Fruit fly (Drosophila melanogaster) Kc167 (cell line): ENCODE results near the gene Hcs.

Source experiments
- Sin3A ChIP-seq: fragments of >200 bp; optimal IDR thresholded peaks from 2 replicates; lab custom pipeline; 2018; ENCODE audit warnings: missing external identifiers
- ttk ChIP-seq: sonication (Bioruptor generic); optimal IDR thresholded peaks from 2 replicates; lab custom pipeline; 2017; ENCODE audit warnings: missing external identifiers

DNA sequence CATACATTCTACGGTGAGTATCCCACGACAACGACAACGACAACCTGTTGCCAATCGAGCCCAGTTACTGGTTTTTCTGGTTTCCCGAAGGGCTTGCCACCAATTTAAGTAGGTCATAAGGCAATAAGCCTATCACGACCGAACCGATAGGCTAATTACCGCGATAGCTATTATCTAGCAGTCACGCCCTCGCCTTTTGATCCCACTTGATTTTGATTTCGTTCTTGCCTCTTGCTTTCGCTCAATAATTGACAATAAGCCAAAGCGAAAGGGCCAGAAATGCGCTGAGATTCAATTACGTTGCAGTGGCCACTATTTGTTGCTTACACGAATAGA lies 43.1 kb downstream of the Hcs start:
- TF ChIP-seq ttk (lab: Kevin White, UChicago) = no peak
- TF ChIP-seq Sin3A = no peak
